Worm (Caenorhabditis elegans) whole organism, L1 larva: ENCODE measurements around the gene Y49E10.18.

ENCODE experiments used
- fos-1 ChIP-seq: fragments of 150-350 bp; optimal IDR thresholded peaks from 2 replicates; lab custom pipeline; 2014; ENCODE audit warnings: missing biosample characterization, missing genetic modification characterization
- nhr-11 ChIP-seq: fragments of 150-350 bp; optimal IDR thresholded peaks from 2 replicates; lab custom pipeline; 2014; ENCODE audit warnings: missing biosample characterization, missing genetic modification characterization
- tlp-1 ChIP-seq: fragments of 150-350 bp; optimal IDR thresholded peaks from 2 replicates; lab custom pipeline; 2014; ENCODE audit warnings: missing biosample characterization, missing genetic modification characterization
- unc-62 ChIP-seq: fragments of 150-350 bp; optimal IDR thresholded peaks from 2 replicates; lab custom pipeline; 2014; ENCODE audit warnings: missing biosample characterization, missing genetic modification reagents, missing genetic modification characterization
- zag-1 ChIP-seq: fragments of 150-350 bp; optimal IDR thresholded peaks from 2 replicates; lab custom pipeline; 2014; ENCODE audit warnings: missing biosample characterization, missing genetic modification characterization
- ztf-4 ChIP-seq: fragments of 150-350 bp; optimal IDR thresholded peaks from 2 replicates; lab custom pipeline; 2014; ENCODE audit warnings: missing biosample characterization, missing genetic modification characterization

DNA sequence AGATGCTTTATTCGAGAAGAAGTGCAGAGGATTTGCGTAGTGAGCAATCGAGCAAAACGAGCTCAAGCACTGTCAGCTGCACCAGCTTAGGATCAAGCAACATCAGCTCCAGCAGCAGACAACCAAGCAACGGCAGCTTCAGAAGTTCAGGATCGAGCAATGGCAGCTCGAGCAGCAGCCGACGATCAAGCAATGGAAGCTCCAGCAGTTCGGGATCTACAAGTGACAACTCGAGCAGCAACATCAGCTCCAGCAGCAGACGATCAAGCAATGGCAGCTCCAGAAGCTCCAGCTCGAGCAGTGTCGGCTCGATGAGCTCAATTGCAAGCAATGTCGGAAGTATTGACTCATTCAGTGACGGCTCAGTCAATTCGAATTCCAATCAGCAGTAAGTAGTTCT lies 6.8 kb downstream of the Y49E10.18 start:
- TF ChIP-seq fos-1 (tag; lab: Kevin White, UChicago) (no peak), nhr-11 (tag; lab: Kevin White, UChicago) (no peak), ztf-4 (tag; lab: Kevin White, UChicago) (no peak), unc-62 (GFP tag; lab: Kevin White, UChicago) (no peak), zag-1 (tag; lab: Kevin White, UChicago) (no peak), tlp-1 (tag; lab: Kevin White, UChicago) (no peak)
